Worm (Caenorhabditis elegans) whole organism, late embryonic: ENCODE results near the gene fbxa-112.

Experiments used
- F13H6.1 ChIP-seq: sonication (generic microtip); optimal IDR thresholded peaks from 2 replicates; lab custom pipeline; 2016; ENCODE audit warnings: missing genetic modification characterization, missing compliant biosample characterization
- ceh-14 ChIP-seq: sonication (generic microtip); optimal IDR thresholded peaks from 2 replicates; lab custom pipeline; 2016; ENCODE audit warnings: missing genotype, missing genetic modification characterization, missing compliant biosample characterization
- ceh-19 ChIP-seq: fragments of 200-800 bp; sonication (Bioruptor generic); optimal IDR thresholded peaks from 2 replicates; lab custom pipeline; 2018; ENCODE audit warnings: mild to moderate bottlenecking, missing genetic modification characterization, missing compliant biosample characterization
- ceh-24 ChIP-seq: sonication (generic microtip); optimal IDR thresholded peaks from 2 replicates; lab custom pipeline; 2016; ENCODE audit warnings: mild to moderate bottlenecking, missing genetic modification characterization, missing compliant biosample characterization
- ceh-30 ChIP-seq: fragments of 150-350 bp; optimal IDR thresholded peaks from 2 replicates; lab custom pipeline; 2014; ENCODE audit warnings: missing biosample characterization, missing genetic modification characterization
- ceh-31 ChIP-seq: sonication (generic microtip); optimal IDR thresholded peaks from 2 replicates; lab custom pipeline; 2016; ENCODE audit warnings: missing genetic modification characterization, missing compliant biosample characterization
- ceh-34 ChIP-seq: sonication (generic microtip); optimal IDR thresholded peaks from 2 replicates; lab custom pipeline; 2016; ENCODE audit warnings: mild to moderate bottlenecking, missing genetic modification characterization, missing compliant biosample characterization
- ceh-45 ChIP-seq: fragments of 200-800 bp; sonication (Bioruptor generic); IDR thresholded peaks from 2 replicates; pipeline ENCODE4 v1.3.6; 2022; ENCODE audit warnings: missing genetic modification reagents, missing genetic modification characterization, missing compliant biosample characterization
- ceh-6 ChIP-seq: fragments of 200-800 bp; sonication (Bioruptor generic); optimal IDR thresholded peaks from 2 replicates; lab custom pipeline; 2018; ENCODE audit warnings: mild to moderate bottlenecking, missing genetic modification characterization, missing compliant biosample characterization
- dmd-4 ChIP-seq: sonication (generic microtip); optimal IDR thresholded peaks from 2 replicates; lab custom pipeline; 2016; ENCODE audit warnings: borderline replicate concordance, missing genetic modification characterization, missing compliant biosample characterization
- dve-1 ChIP-seq: sonication (generic microtip); optimal IDR thresholded peaks from 2 replicates; lab custom pipeline; 2017; ENCODE audit warnings: antibody characterized with exemption, mild to moderate bottlenecking, missing genetic modification characterization, missing compliant biosample characterization
- elt-2 ChIP-seq: sonication (generic microtip); optimal IDR thresholded peaks from 2 replicates; lab custom pipeline; 2016; ENCODE audit warnings: missing genetic modification reagents, missing genetic modification characterization, missing compliant biosample characterization
- elt-4 ChIP-seq: sonication (generic microtip); optimal IDR thresholded peaks from 2 replicates; lab custom pipeline; 2016; ENCODE audit warnings: missing genetic modification characterization, missing compliant biosample characterization
- ets-4 ChIP-seq: sonication (generic microtip); optimal IDR thresholded peaks from 2 replicates; lab custom pipeline; 2016; ENCODE audit warnings: missing genetic modification characterization, missing compliant biosample characterization
- fax-1 ChIP-seq: sonication (generic microtip); optimal IDR thresholded peaks from 2 replicates; lab custom pipeline; 2016; ENCODE audit warnings: missing genotype, missing genetic modification characterization, missing compliant biosample characterization
- fkh-10 ChIP-seq: fragments of 150-350 bp; optimal IDR thresholded peaks from 2 replicates; lab custom pipeline; 2014; ENCODE audit warnings: missing biosample characterization, missing genetic modification reagents, missing genetic modification characterization
- fkh-6 ChIP-seq: sonication (generic microtip); optimal IDR thresholded peaks from 2 replicates; lab custom pipeline; 2016; ENCODE audit warnings: missing genetic modification characterization, missing compliant biosample characterization
- gmeb-2 ChIP-seq: sonication (generic microtip); optimal IDR thresholded peaks from 2 replicates; lab custom pipeline; 2016; ENCODE audit warnings: missing genetic modification characterization, inconsistent platforms, missing compliant biosample characterization
- hlh-15 ChIP-seq: sonication (generic microtip); optimal IDR thresholded peaks from 2 replicates; lab custom pipeline; 2016; ENCODE audit warnings: missing genetic modification characterization, missing compliant biosample characterization
- hlh-6 ChIP-seq: sonication (generic microtip); optimal IDR thresholded peaks from 2 replicates; lab custom pipeline; 2016; ENCODE audit warnings: missing genotype, missing genetic modification characterization, missing compliant biosample characterization
- hlh-8 ChIP-seq: sonication (generic microtip); optimal IDR thresholded peaks from 2 replicates; lab custom pipeline; 2016; ENCODE audit warnings: missing genotype, missing genetic modification characterization, missing compliant biosample characterization
- madf-2 ChIP-seq: sonication (generic microtip); optimal IDR thresholded peaks from 2 replicates; lab custom pipeline; 2017; ENCODE audit warnings: missing genetic modification characterization, missing compliant biosample characterization
- nhr-232 ChIP-seq: sonication (generic microtip); optimal IDR thresholded peaks from 2 replicates; lab custom pipeline; 2016; ENCODE audit warnings: missing genetic modification characterization, missing compliant biosample characterization
- npax-4 ChIP-seq: sonication (generic microtip); optimal IDR thresholded peaks from 2 replicates; lab custom pipeline; 2016; ENCODE audit warnings: missing genetic modification characterization, missing compliant biosample characterization
- odd-2 ChIP-seq: sonication (generic microtip); optimal IDR thresholded peaks from 2 replicates; lab custom pipeline; 2017; ENCODE audit warnings: antibody characterized with exemption, mild to moderate bottlenecking, missing genetic modification characterization, missing compliant biosample characterization
- pag-3 ChIP-seq: sonication (generic microtip); optimal IDR thresholded peaks from 2 replicates; lab custom pipeline; 2016; ENCODE audit warnings: missing compliant biosample characterization, missing genetic modification characterization, borderline replicate concordance
- pat-9 ChIP-seq: fragments of 200-800 bp; sonication (Bioruptor generic); optimal IDR thresholded peaks from 2 replicates; lab custom pipeline; 2018; ENCODE audit warnings: mild to moderate bottlenecking, missing genetic modification characterization, moderate library complexity, missing compliant biosample characterization
- pqm-1 ChIP-seq: sonication (generic microtip); optimal IDR thresholded peaks from 2 replicates; lab custom pipeline; 2016; ENCODE audit warnings: missing genetic modification characterization, missing compliant biosample characterization
- ref-2 ChIP-seq: sonication (generic microtip); optimal IDR thresholded peaks from 2 replicates; lab custom pipeline; 2016; ENCODE audit warnings: missing genetic modification characterization, missing compliant biosample characterization
- rnt-1 ChIP-seq: sonication (generic microtip); optimal IDR thresholded peaks from 2 replicates; lab custom pipeline; 2016; ENCODE audit warnings: missing genetic modification characterization, missing compliant biosample characterization
- sdc-2 ChIP-seq: sonication (generic microtip); optimal IDR thresholded peaks from 2 replicates; lab custom pipeline; 2016; ENCODE audit warnings: missing genotype, missing genetic modification characterization, missing compliant biosample characterization
- sox-4 ChIP-seq: sonication (generic microtip); optimal IDR thresholded peaks from 2 replicates; lab custom pipeline; 2017; ENCODE audit warnings: mild to moderate bottlenecking, missing genetic modification characterization, inconsistent platforms, missing compliant biosample characterization
- tbx-7 ChIP-seq: sonication (generic microtip); optimal IDR thresholded peaks from 2 replicates; lab custom pipeline; 2016; ENCODE audit warnings: missing genotype, missing genetic modification characterization, missing compliant biosample characterization
- unc-42 ChIP-seq: sonication (generic microtip); optimal IDR thresholded peaks from 2 replicates; lab custom pipeline; 2016; ENCODE audit warnings: missing genotype, missing genetic modification characterization, missing compliant biosample characterization
- zip-5 ChIP-seq: sonication (generic microtip); optimal IDR thresholded peaks from 2 replicates; lab custom pipeline; 2016; ENCODE audit warnings: missing genetic modification characterization, missing compliant biosample characterization

The fbxa-112 gene

ce11 chrV:16987035-16987434, 39.1 kb upstream of the fbxa-112 start, which contains the start of gene Y102A5C.40:
TSS of gene Y102A5C.40 (minus strand) at chrV:16987135.
- no peak for TF ChIP-seq hlh-6 (tag; lab: Kevin White, UChicago)
- no peak for TF ChIP-seq ceh-34 (tag; lab: Kevin White, UChicago)
- no peak for TF ChIP-seq ceh-45 (GFP tag; lab: Robert Waterston, UW)
- TF ChIP-seq fkh-6 (tag; lab: Kevin White, UChicago) = no peak

- no peak for TF ChIP-seq nhr-232 (tag; lab: Kevin White, UChicago)
- no peak for TF ChIP-seq sdc-2 (tag; lab: Kevin White, UChicago)
- no peak for TF ChIP-seq gmeb-2 (tag; lab: Kevin White, UChicago)
- TF ChIP-seq ceh-19 (GFP tag; lab: Kevin White, UChicago) = no peak
- no peak for TF ChIP-seq fax-1 (tag; lab: Kevin White, UChicago)
- TF ChIP-seq rnt-1 = no peak
- no peak for TF ChIP-seq elt-4
- no peak for TF ChIP-seq ceh-31 (tag; lab: Kevin White, UChicago)
These were observed 32.5 kb upstream of the fbxa-112 start, which contains the start of gene srz-54 for ce11 chrV:16980368-16980767. TSS of gene srz-54 (plus strand) at chrV:16980668.

ce11 chrV:16974919-16975318, 27.0 kb upstream of the fbxa-112 start, which contains the start of gene srx-54:
TSS of gene srx-54 (plus strand) at chrV:16975219.
- TF ChIP-seq ref-2 (tag; lab: Kevin White, UChicago) (no peak), npax-4 (tag; lab: Kevin White, UChicago) (no peak), pat-9 (tag; lab: Kevin White, UChicago) (no peak), fkh-10 (GFP tag; lab: Kevin White, UChicago) (no peak), dmd-4 (tag; lab: Kevin White, UChicago) (no peak), pqm-1 (tag; lab: Kevin White, UChicago) (no peak), hlh-8 (tag; lab: Kevin White, UChicago) (no peak), hlh-6 (tag; lab: Kevin White, UChicago) (no peak), dve-1 (no peak), sox-4 (tag; lab: Kevin White, UChicago) (no peak), hlh-15 (no peak)

- TF ChIP-seq fkh-6 (tag; lab: Kevin White, UChicago) (no peak), F13H6.1 (tag; lab: Kevin White, UChicago) (no peak), unc-42 (no peak), nhr-232 (tag; lab: Kevin White, UChicago) (no peak)
These were observed 25.4 kb upstream of the fbxa-112 start for ce11 chrV:16973338-16973737.

- TF ChIP-seq fax-1 (tag; lab: Kevin White, UChicago) (no peak), ceh-24 (tag; lab: Kevin White, UChicago) (no peak), gmeb-2 (tag; lab: Kevin White, UChicago) (no peak), ceh-30 (tag; lab: Kevin White, UChicago) (no peak), madf-2 (no peak), ets-4 (no peak), odd-2 (tag; lab: Kevin White, UChicago) (no peak), rnt-1 (no peak), pag-3 (no peak), elt-4 (no peak), tbx-7 (tag; lab: Kevin White, UChicago) (no peak), hlh-15 (no peak), elt-2 (tag; lab: Kevin White, UChicago) (no peak), ceh-6 (GFP tag; lab: Kevin White, UChicago) (no peak), zip-5 (tag; lab: Kevin White, UChicago) (no peak), ceh-14 (tag; lab: Kevin White, UChicago) (no peak)
These were observed 24.2 kb upstream of the fbxa-112 start, which contains the start of gene srh-119 for ce11 chrV:16972134-16972533. TSS of gene srh-119 (plus strand) at chrV:16972434.
